Worm (Caenorhabditis elegans): ENCODE results near the gene C02D5.2.
A peak's percentile ranks its signal among the peaks of the same experiment; 100 is the strongest.

C02D5.2 gene

ce11 chrIII:8512279-8512942, 44.7 kb upstream of the C02D5.2 start:
- no peak for TF ChIP-seq ceh-82 (tag; optimal IDR thresholded peaks at IDR 0.05)
- peak; percentile 2 for TF ChIP-seq hlh-30 (tag; optimal IDR thresholded peaks at IDR 0.05; ENCODE audit: insufficient read depth)
- no peak for TF ChIP-seq zip-11 (GFP tag; IDR thresholded peaks at IDR 0.05)
- 0 out of 2 replicates have a peak, but pooled peaks have one; percentile 32 for TF ChIP-seq egl-43 (GFP tag; IDR thresholded peaks at IDR 0.05)
- no peak for TF ChIP-seq zip-2 (tag; optimal IDR thresholded peaks at IDR 0.05)

DNA sequence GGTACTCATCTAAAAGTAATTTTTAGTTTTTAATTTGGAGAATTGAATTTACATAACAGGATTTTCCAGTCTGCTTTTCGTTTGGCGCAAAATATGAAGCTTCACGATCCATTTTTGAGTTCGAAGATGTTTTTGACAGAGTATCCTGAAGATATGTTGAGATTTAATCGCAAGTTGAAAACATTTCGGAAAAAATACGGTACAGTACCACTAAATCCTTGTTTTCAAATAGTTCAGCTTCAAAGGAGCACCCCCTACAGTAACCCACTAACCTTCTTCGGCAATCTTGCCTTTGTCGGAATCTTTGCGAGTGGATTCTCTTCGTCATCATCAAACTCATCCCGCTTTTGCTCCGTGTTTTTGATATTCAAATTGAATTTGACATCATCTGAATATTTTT, 38.1 kb upstream of the C02D5.2 start:
- TF ChIP-seq sdz-12 (GFP tag; optimal IDR thresholded peaks at IDR 0.05) (no peak), hmg-1.1 (GFP tag; IDR thresholded peaks at IDR 0.05) (0 out of 2 replicates have a peak, but pooled peaks have one; percentile 12), tag-97 (GFP tag; IDR thresholded peaks at IDR 0.05) (no peak), ama-1 (optimal IDR thresholded peaks at IDR 0.05) (peak; percentile 58), T26A8.4 (GFP tag; IDR thresholded peaks at IDR 0.05) (peak; percentile 34; the same call in 1 of the 2 replicates), egl-43 (GFP tag; IDR thresholded peaks at IDR 0.05) (0 out of 2 replicates have a peak, but pooled peaks have one; percentile 11), lin-39 (tag; optimal IDR thresholded peaks at IDR 0.05) (no peak), nhr-11 (tag; optimal IDR thresholded peaks at IDR 0.05) (no peak), aha-1 (tag) (peak; percentile 38), cey-2 (tag; optimal IDR thresholded peaks at IDR 0.05; ENCODE audit: borderline replicate concordance, insufficient read depth) (no peak), jun-1 (tag; optimal IDR thresholded peaks at IDR 0.05) (peak; percentile 66), unc-39 (tag; optimal IDR thresholded peaks at IDR 0.05) (no peak)

- no peak for TF ChIP-seq F44E2.7 (GFP tag; IDR thresholded peaks at IDR 0.05)
These were observed 37.2 kb upstream of the C02D5.2 start, which contains the start of gene ZC21.8 for ce11 chrIII:8519886-8520285. Gene ZC21.8 (minus strand): TSS chrIII:8519986.

DNA sequence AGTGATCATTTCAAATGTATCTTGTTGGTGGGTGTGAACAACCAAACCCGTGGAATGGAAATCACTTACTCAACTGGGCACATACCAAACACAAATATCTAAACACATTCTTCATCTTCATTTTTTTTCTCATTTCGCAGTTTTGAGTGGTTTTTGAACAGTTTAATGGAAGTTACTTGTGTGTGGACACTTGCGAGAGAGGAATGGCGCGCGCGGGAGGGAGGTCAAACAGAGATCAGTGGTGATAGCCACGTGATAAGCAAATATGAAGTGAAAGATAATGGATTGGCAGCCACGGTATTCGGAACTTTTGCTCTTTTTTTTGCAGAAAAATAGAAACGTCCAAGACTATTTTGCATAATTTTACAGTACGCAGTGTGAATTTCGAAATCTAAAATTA, 36.5 kb upstream of the C02D5.2 start:
- TF ChIP-seq nhr-102 (tag; optimal IDR thresholded peaks at IDR 0.05) (no peak), dmd-6 (GFP tag; IDR thresholded peaks at IDR 0.05) (no peak), madf-5 (GFP tag; IDR thresholded peaks at IDR 0.05) (no peak), mdl-1 (tag; optimal IDR thresholded peaks at IDR 0.05) (no peak), T26A8.4 (GFP tag; IDR thresholded peaks at IDR 0.05) (no peak), nhr-6 (tag; optimal IDR thresholded peaks at IDR 0.05) (no peak), spr-3 (GFP tag; optimal IDR thresholded peaks at IDR 0.05) (no peak), fos-1 (tag; optimal IDR thresholded peaks at IDR 0.05) (no peak), daf-16 (GFP tag; optimal IDR thresholded peaks at IDR 0.05) (no peak), daf-16 (tag; optimal IDR thresholded peaks at IDR 0.05) (no peak), Y105C5A.15 (GFP tag; IDR thresholded peaks at IDR 0.05) (no peak), ztf-7 (tag; optimal IDR thresholded peaks at IDR 0.05) (no peak)

DNA sequence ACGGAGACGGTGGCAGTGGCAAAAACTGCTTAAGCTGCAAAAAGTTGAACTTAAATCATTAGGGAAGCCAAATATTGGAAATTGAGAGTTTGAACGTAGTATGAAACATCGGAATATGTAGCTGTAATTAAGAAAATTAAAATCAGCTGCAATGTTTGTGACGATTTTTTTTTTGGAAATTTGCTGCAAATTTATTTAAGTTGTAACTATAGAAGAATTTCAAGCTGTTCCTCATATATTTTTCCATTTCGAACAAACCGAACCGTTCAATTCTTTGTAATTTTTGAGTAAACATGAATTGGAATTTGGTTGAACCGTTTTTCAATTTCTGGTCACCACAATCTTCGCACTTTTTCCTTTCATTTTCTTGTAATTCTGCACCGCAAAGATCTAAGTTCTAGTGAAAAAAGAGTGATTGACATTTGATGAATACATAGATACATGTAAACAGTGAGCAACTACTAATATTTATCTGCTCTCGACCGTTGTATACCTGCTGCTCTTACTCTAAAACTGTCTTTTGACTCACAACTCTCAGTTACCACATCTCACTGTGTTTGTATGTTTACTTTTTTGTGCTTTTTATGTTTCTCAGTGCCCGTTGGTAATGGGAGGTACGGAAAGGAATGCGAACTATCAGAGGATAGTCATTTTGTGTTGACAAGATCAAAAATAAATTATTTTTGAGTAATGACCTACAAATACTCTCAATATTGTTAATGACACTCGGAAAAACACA, 35.3 kb upstream of the C02D5.2 start:
- TF ChIP-seq aha-1 (tag) (peak; percentile 54), unc-62 (GFP tag; optimal IDR thresholded peaks at IDR 0.05 in 1 of 2) (peak in 1 of 2 experiments; percentile 93), unc-62 (tag; optimal IDR thresholded peaks at IDR 0.05) (no peak), nhr-25 (tag; optimal IDR thresholded peaks at IDR 0.05; ENCODE audit: borderline replicate concordance, insufficient read depth) (no peak), pha-4 (GFP tag; IDR thresholded peaks at IDR 0.05) (no peak), pha-4 (tag; optimal IDR thresholded peaks at IDR 0.05) (peak; percentile 55), pqm-1 (tag; optimal IDR thresholded peaks at IDR 0.05) (no peak)

Measured in whole organism, L4 larva.